Fruit fly (Drosophila melanogaster) whole organism, embryonic: ENCODE measurements around the gene slmb.

Source experiments
- Atf-2 ChIP-seq: fragments of 200-800 bp; sonication (Bioruptor generic); optimal IDR thresholded peaks from 2 replicates; lab custom pipeline; 2016; ENCODE audit warnings: missing biosample characterization, missing genetic modification characterization
- CG10209 ChIP-seq: fragments of 200-800 bp; sonication (Bioruptor generic); optimal IDR thresholded peaks from 3 replicates; lab custom pipeline; 2017; ENCODE audit warnings: missing biosample characterization, mild to moderate bottlenecking, missing genetic modification characterization, missing genetic modification reagents
- CG10274 ChIP-seq: fragments of 200-800 bp; sonication (Bioruptor generic); optimal IDR thresholded peaks from 3 replicates; lab custom pipeline; 2017; ENCODE audit warnings: missing biosample characterization, mild to moderate bottlenecking, missing genetic modification characterization
- CG10431 ChIP-seq: fragments of 200-800 bp; sonication (Bioruptor generic); optimal IDR thresholded peaks from 3 replicates; lab custom pipeline; 2018; ENCODE audit warnings: missing biosample characterization, mild to moderate bottlenecking, missing genetic modification characterization
- CG11247 ChIP-seq: fragments of 200-800 bp; sonication (Bioruptor generic); IDR thresholded peaks from 2 replicates; pipeline ENCODE4 v1.3.6; 2022; ENCODE audit warnings: missing biosample characterization, missing genetic modification characterization
- CG11398 ChIP-seq: fragments of 200-800 bp; sonication (Bioruptor generic); optimal IDR thresholded peaks from 2 replicates; lab custom pipeline; 2016; ENCODE audit warnings: missing biosample characterization, missing genetic modification characterization
- CG15269 ChIP-seq: fragments of 200-800 bp; sonication (Bioruptor generic); optimal IDR thresholded peaks from 2 replicates; lab custom pipeline; 2018; ENCODE audit warnings: missing biosample characterization, mild to moderate bottlenecking, missing genetic modification characterization, moderate library complexity
- CG1529 ChIP-seq: fragments of 200-800 bp; sonication (Bioruptor generic); optimal IDR thresholded peaks from 3 replicates; lab custom pipeline; 2018; ENCODE audit warnings: missing biosample characterization, missing genetic modification characterization
- CG1603 ChIP-seq: fragments of 200-800 bp; sonication (Bioruptor generic); optimal IDR thresholded peaks from 2 replicates; lab custom pipeline; 2019; ENCODE audit warnings: missing biosample characterization, mild to moderate bottlenecking, missing genetic modification characterization, moderate library complexity
- CG17361 ChIP-seq: fragments of 200-800 bp; sonication (Bioruptor generic); IDR thresholded peaks from 3 replicates; pipeline ENCODE4 v1.3.6; 2022; ENCODE audit warnings: missing biosample characterization, missing genetic modification characterization
- CG17802 ChIP-seq: fragments of 200-800 bp; sonication (Bioruptor generic); optimal IDR thresholded peaks from 2 replicates; lab custom pipeline; 2018; ENCODE audit warnings: missing biosample characterization, mild to moderate bottlenecking, missing genetic modification characterization, moderate library complexity
- CG18619 ChIP-seq: fragments of 200-800 bp; sonication (Bioruptor generic); optimal IDR thresholded peaks from 3 replicates; lab custom pipeline; 2017; ENCODE audit warnings: missing biosample characterization, mild to moderate bottlenecking, missing genetic modification characterization
- CG32532 ChIP-seq: fragments of 200-800 bp; sonication (Bioruptor generic); IDR thresholded peaks from 2 replicates; pipeline ENCODE4 v1.3.6; 2022; ENCODE audit warnings: missing biosample characterization, missing genetic modification characterization
- CG34224 ChIP-seq: fragments of 200-800 bp; sonication (Bioruptor generic); IDR thresholded peaks from 3 replicates; pipeline ENCODE4 v1.3.6; 2022; ENCODE audit warnings: missing biosample characterization, missing genetic modification characterization; ENCODE audit not compliant: partially characterized antibody
- CG34422 ChIP-seq: fragments of 200-800 bp; sonication (Bioruptor generic); IDR thresholded peaks from 3 replicates; pipeline ENCODE4 v1.3.6; 2022; ENCODE audit warnings: missing biosample characterization, missing genetic modification characterization
- CG3838 ChIP-seq: fragments of 200-800 bp; sonication (Bioruptor generic); optimal IDR thresholded peaks from 3 replicates; lab custom pipeline; 2016; ENCODE audit warnings: missing biosample characterization, missing genetic modification characterization
- CG6689 ChIP-seq: fragments of 200-800 bp; sonication (Bioruptor generic); IDR thresholded peaks from 2 replicates; pipeline ENCODE4 v1.3.6; 2022; ENCODE audit warnings: missing biosample characterization, missing genetic modification characterization
- CG6765 ChIP-seq: fragments of 200-800 bp; sonication (Bioruptor generic); optimal IDR thresholded peaks from 3 replicates; lab custom pipeline; 2017; ENCODE audit warnings: missing biosample characterization, mild to moderate bottlenecking, missing genetic modification characterization
- CG7745 ChIP-seq: fragments of 200-800 bp; sonication (Bioruptor generic); optimal IDR thresholded peaks from 2 replicates; lab custom pipeline; 2018; ENCODE audit warnings: missing biosample characterization, mild to moderate bottlenecking, missing genetic modification characterization, moderate library complexity
- CG7928 ChIP-seq: fragments of 200-800 bp; sonication (Bioruptor generic); optimal IDR thresholded peaks from 2 replicates; lab custom pipeline; 2017; ENCODE audit warnings: missing biosample characterization, mild to moderate bottlenecking, missing genetic modification characterization
- CG8290 ChIP-seq, 3 experiments: fragments of 200-800 bp; sonication (Bioruptor generic); optimal IDR thresholded peaks; 2 replicates each; lab custom pipeline; 2016 to 2019; ENCODE audit warnings: missing biosample characterization in 3 of 3, missing genetic modification characterization in 3 of 3, mild to moderate bottlenecking in 2 of 3, moderate library complexity in 1 of 3
- CG8359 ChIP-seq: fragments of 200-800 bp; sonication (Bioruptor generic); optimal IDR thresholded peaks from 2 replicates; lab custom pipeline; 2017; ENCODE audit warnings: missing biosample characterization, mild to moderate bottlenecking, missing genetic modification characterization, borderline replicate concordance
- CG8478 ChIP-seq: fragments of >200 bp; optimal IDR thresholded peaks from 2 replicates; lab custom pipeline; 2018
- CG9727 ChIP-seq: fragments of 200-800 bp; sonication (Bioruptor generic); optimal IDR thresholded peaks from 3 replicates; lab custom pipeline; 2017; ENCODE audit warnings: missing biosample characterization, mild to moderate bottlenecking, missing genetic modification characterization
- D ChIP-seq, 2 experiments: fragments of 200-800 bp in 1 of 2; fragments of >200 bp in 1 of 2; sonication (Bioruptor generic) in 1 of 2; optimal IDR thresholded peaks; 2 replicates in 1 of 2; 3 replicates in 1 of 2; lab custom pipeline; 2017; ENCODE audit warnings: mild to moderate bottlenecking in 1 of 2, missing biosample characterization in 1 of 2, missing genetic modification characterization in 1 of 2, missing genetic modification reagents in 1 of 2
- Eip74EF ChIP-seq, 2 experiments: fragments of 200-800 bp in 1 of 2; fragments of >200 bp in 1 of 2; sonication (Bioruptor generic) in 1 of 2; optimal IDR thresholded peaks; 2 replicates each; lab custom pipeline; 2017 to 2019; ENCODE audit warnings: missing biosample characterization in 2 of 2, missing genetic modification characterization in 2 of 2, mild to moderate bottlenecking in 1 of 2, moderate library complexity in 1 of 2
- Ets65A ChIP-seq: fragments of 200-800 bp; sonication (Bioruptor generic); peaks from one replicate; lab custom pipeline; 2016; ENCODE audit warnings: missing biosample characterization, missing genetic modification characterization
- GATAe ChIP-seq: fragments of 200-800 bp; sonication (Bioruptor generic); conservative IDR thresholded peaks from 2 replicates; pipeline ENCODE4 v1.3.6; 2022; ENCODE audit warnings: missing biosample characterization, missing genetic modification characterization
- H15 ChIP-seq: fragments of 200-800 bp; sonication (Bioruptor generic); IDR thresholded peaks from 3 replicates; pipeline ENCODE4 v1.3.6; 2022; ENCODE audit warnings: missing biosample characterization, missing genetic modification characterization
- HLHmδ ChIP-seq: fragments of 200-800 bp; sonication (Bioruptor generic); optimal IDR thresholded peaks from 2 replicates; lab custom pipeline; 2018; ENCODE audit warnings: missing biosample characterization, mild to moderate bottlenecking, missing genetic modification characterization, moderate library complexity
- Hr51 ChIP-seq, 2 experiments: fragments of 200-800 bp; sonication (Bioruptor generic); optimal IDR thresholded peaks; 2 replicates in 1 of 2; 3 replicates in 1 of 2; lab custom pipeline; 2016 to 2018; ENCODE audit warnings: missing biosample characterization in 2 of 2, missing genetic modification characterization in 2 of 2, mild to moderate bottlenecking in 1 of 2, moderate library complexity in 1 of 2
- NK7.1 ChIP-seq: fragments of 200-800 bp; sonication (Bioruptor generic); optimal IDR thresholded peaks from 3 replicates; lab custom pipeline; 2016; ENCODE audit warnings: missing biosample characterization, missing genetic modification characterization
- Nf-YB ChIP-seq: fragments of 200-800 bp; sonication (Bioruptor generic); optimal IDR thresholded peaks from 3 replicates; lab custom pipeline; 2019; ENCODE audit warnings: missing biosample characterization, mild to moderate bottlenecking, missing genetic modification characterization, moderate library complexity
- PHDP ChIP-seq: fragments of 200-800 bp; sonication (Bioruptor generic); optimal IDR thresholded peaks from 3 replicates; lab custom pipeline; 2018; ENCODE audit warnings: missing biosample characterization, mild to moderate bottlenecking, missing genetic modification characterization, moderate library complexity
- ap ChIP-seq: fragments of 200-800 bp; sonication (Bioruptor generic); IDR thresholded peaks from 2 replicates; pipeline ENCODE4 v1.3.6; 2022; ENCODE audit warnings: missing biosample characterization, missing genetic modification characterization
- az2 ChIP-seq: fragments of 200-800 bp; sonication (Bioruptor generic); optimal IDR thresholded peaks from 3 replicates; lab custom pipeline; 2016; ENCODE audit warnings: missing biosample characterization, missing genetic modification characterization
- bowl ChIP-seq: fragments of 200-800 bp; sonication (Bioruptor generic); IDR thresholded peaks from 2 replicates; pipeline ENCODE4 v1.3.6; 2022; ENCODE audit warnings: missing biosample characterization, missing genetic modification characterization
- dimm ChIP-seq: fragments of 200-800 bp; sonication (Bioruptor generic); IDR thresholded peaks from 2 replicates; pipeline ENCODE4 v1.3.6; 2022; ENCODE audit warnings: missing biosample characterization, missing genetic modification characterization
- ftz-f1 ChIP-seq: fragments of 200-800 bp; sonication (Bioruptor generic); optimal IDR thresholded peaks from 2 replicates; lab custom pipeline; 2016; ENCODE audit warnings: missing biosample characterization, missing genetic modification characterization
- nau ChIP-seq: fragments of 200-800 bp; sonication (Bioruptor generic); optimal IDR thresholded peaks from 3 replicates; lab custom pipeline; 2017; ENCODE audit warnings: missing biosample characterization, mild to moderate bottlenecking, missing genetic modification characterization, missing genetic modification reagents
- pzg ChIP-seq: fragments of 200-800 bp; sonication (Bioruptor generic); optimal IDR thresholded peaks from 3 replicates; lab custom pipeline; 2018; ENCODE audit warnings: missing biosample characterization, mild to moderate bottlenecking, missing genetic modification characterization, moderate library complexity
- run ChIP-seq: fragments of 200-800 bp; sonication (Bioruptor generic); optimal IDR thresholded peaks from 3 replicates; lab custom pipeline; 2018; ENCODE audit warnings: missing biosample characterization, mild to moderate bottlenecking, missing genetic modification characterization
- sens ChIP-seq: fragments of 200-800 bp; sonication (Bioruptor generic); peaks from one replicate; lab custom pipeline; 2016; ENCODE audit warnings: missing biosample characterization, missing genetic modification characterization
- sim ChIP-seq: fragments of 200-800 bp; sonication (Bioruptor generic); IDR thresholded peaks from 2 replicates; pipeline ENCODE4 v1.3.6; 2022; ENCODE audit warnings: missing biosample characterization, missing genetic modification characterization
- slou ChIP-seq: fragments of 200-800 bp; sonication (Bioruptor generic); optimal IDR thresholded peaks from 3 replicates; lab custom pipeline; 2016; ENCODE audit warnings: missing biosample characterization, missing genetic modification characterization
- sna ChIP-seq: fragments of 200-800 bp; sonication (Bioruptor generic); IDR thresholded peaks from 2 replicates; pipeline ENCODE4 v1.3.6; 2022; ENCODE audit warnings: missing biosample characterization, missing genetic modification characterization; ENCODE audit not compliant: partially characterized antibody
- toy ChIP-seq: fragments of 200-800 bp; sonication (Bioruptor generic); IDR thresholded peaks from 2 replicates; pipeline ENCODE4 v1.3.6; 2022; ENCODE audit warnings: missing biosample characterization, missing genetic modification characterization
- wdn ChIP-seq: fragments of 200-800 bp; sonication (Bioruptor generic); IDR thresholded peaks from 2 replicates; pipeline ENCODE4 v1.3.6; 2022; ENCODE audit warnings: missing biosample characterization, missing genetic modification characterization

The slmb gene

DNA sequence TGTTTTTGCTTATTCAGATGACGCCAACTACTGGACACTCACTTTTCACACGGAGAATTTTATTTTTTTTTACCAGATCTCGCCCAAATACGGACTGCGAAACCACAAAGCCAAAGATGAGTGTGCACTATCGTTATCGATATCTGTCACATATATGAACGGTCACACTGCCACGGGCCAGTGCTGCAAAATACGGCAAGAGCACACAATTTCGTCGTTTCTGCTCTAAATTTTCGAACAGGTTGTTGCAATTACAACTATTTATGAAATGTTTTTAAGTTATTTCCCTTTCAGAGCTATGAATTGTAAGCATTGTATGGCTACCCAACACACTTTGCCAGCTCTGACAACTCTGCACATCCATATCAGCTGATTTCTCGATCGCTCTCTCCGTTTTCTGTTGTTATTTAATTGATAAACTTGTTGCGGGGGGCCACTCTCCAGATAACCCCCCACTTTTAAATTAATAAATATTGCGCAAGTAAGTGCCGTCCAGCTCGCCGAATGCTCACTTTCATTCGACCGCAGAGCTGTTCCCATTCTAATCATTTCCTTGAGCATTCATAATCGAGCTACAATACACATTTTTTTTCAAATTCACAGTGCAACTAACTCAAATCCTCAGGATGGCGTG lies at the start of gene slmb, which contains the start of gene CG5793 (continued):
- TF ChIP-seq run, result no peak
- peak; percentile 23; the same call in 1 of the 3 replicates for TF ChIP-seq CG17361
- no peak for TF ChIP-seq Eip74EF (GFP tag; optimal IDR thresholded peaks at IDR 0.05; lab: Kevin White, UChicago)
- no peak for TF ChIP-seq CG6689 (GFP tag; lab: Robert Waterston, UW)
- TF ChIP-seq CG7928 (GFP tag; lab: Kevin White, UChicago), result no peak
- 0 out of 2 replicates have a peak, but pooled peaks have one; percentile 47 for TF ChIP-seq CG32532 (GFP tag; lab: Robert Waterston, UW)
- peak; percentile 82 for TF ChIP-seq CG1603 (tag; lab: Kevin White, UChicago)
- peak; percentile 31 for TF ChIP-seq PHDP (tag; lab: Kevin White, UChicago)
- 0 out of 2 replicates have a peak, but pooled peaks have one; percentile 2 for TF ChIP-seq wdn
- no peak for TF ChIP-seq CG3838 (GFP tag; lab: Kevin White, UChicago)
- TF ChIP-seq Ets65A (GFP tag; lab: Kevin White, UChicago), result peak; percentile 93
- TF ChIP-seq nau (GFP tag; lab: Kevin White, UChicago), result no peak
- peak; percentile 73 for TF ChIP-seq CG10431 (GFP tag; lab: Kevin White, UChicago)
- TF ChIP-seq CG15269 (tag; lab: Kevin White, UChicago), result no peak
- TF ChIP-seq sna, result 0 out of 2 replicates have a peak, but pooled peaks have one; percentile 45
- no peak for TF ChIP-seq CG34422 (GFP tag; lab: Robert Waterston, UW)
- no peak for TF ChIP-seq CG7745 (tag; lab: Kevin White, UChicago)
- TF ChIP-seq CG10274 (GFP tag; lab: Kevin White, UChicago), result no peak
- TF ChIP-seq slou, result peak; percentile 6
- peak; percentile 93 for TF ChIP-seq pzg (GFP tag; lab: Kevin White, UChicago)
- no peak for TF ChIP-seq H15
- TF ChIP-seq CG8478, result no peak
- TF ChIP-seq bowl (GFP tag; lab: Robert Waterston, UW), result no peak
- no peak for TF ChIP-seq CG8359
- no peak for TF ChIP-seq ftz-f1 (GFP tag; lab: Kevin White, UChicago)
- peak; percentile 23 for TF ChIP-seq CG8290 (GFP tag; optimal IDR thresholded peaks at IDR 0.05; lab: Kevin White, UChicago)
- TF ChIP-seq CG8290 (tag; optimal IDR thresholded peaks at IDR 0.05; lab: Kevin White, UChicago), result no peak
- peak; percentile 90 for TF ChIP-seq sens (GFP tag; lab: Kevin White, UChicago)
- TF ChIP-seq CG6765 (GFP tag; lab: Kevin White, UChicago), result no peak
- peak; percentile 31 for TF ChIP-seq az2 (GFP tag; lab: Kevin White, UChicago)
- TF ChIP-seq CG11247 (GFP tag; lab: Robert Waterston, UW), result 0 out of 2 replicates have a peak, but pooled peaks have one; percentile 10
- no peak for TF ChIP-seq CG18619 (GFP tag; lab: Kevin White, UChicago)
- peak; percentile 45; the same call in 1 of the 3 replicates for TF ChIP-seq CG34224 (GFP tag; lab: Robert Waterston, UW)
- TF ChIP-seq GATAe (GFP tag; lab: Robert Waterston, UW), result peak; percentile 62; the same call in 1 of the 2 replicates
- TF ChIP-seq Nf-YB, result no peak
- no peak for TF ChIP-seq NK7.1
- no peak for TF ChIP-seq toy (GFP tag; lab: Robert Waterston, UW)
- no peak for TF ChIP-seq ap
- TF ChIP-seq Atf-2 (GFP tag; lab: Kevin White, UChicago), result peak; percentile 43
- no peak for TF ChIP-seq HLHmδ (GFP tag; lab: Kevin White, UChicago)
- peak; percentile 49 for TF ChIP-seq CG9727 (GFP tag; lab: Kevin White, UChicago)
- TF ChIP-seq dimm, result no peak
- no peak for TF ChIP-seq CG17802 (tag; lab: Kevin White, UChicago)
- TF ChIP-seq CG1529 (GFP tag; lab: Kevin White, UChicago), result no peak
- no peak for TF ChIP-seq CG11398 (GFP tag; lab: Kevin White, UChicago)
- TF ChIP-seq sim (GFP tag; lab: Robert Waterston, UW), result no peak
- TF ChIP-seq Hr51 (GFP tag; optimal IDR thresholded peaks at IDR 0.05; lab: Kevin White, UChicago), result peak in 1 of 2 experiments; percentile 14
- TF ChIP-seq CG10209, result peak; percentile 31
- TF ChIP-seq D (optimal IDR thresholded peaks at IDR 0.05; lab: Kevin White, UChicago), result no peak
- no peak for TF ChIP-seq D (GFP tag; optimal IDR thresholded peaks at IDR 0.05; lab: Kevin White, UChicago)
